Worm (Caenorhabditis elegans) whole organism, mixed stage, embryonic: ENCODE measurements around the gene prx-13.

Source experiments
- M03D4.4 ChIP-seq: sonication (generic microtip); optimal IDR thresholded peaks from 2 replicates; lab custom pipeline; 2017; ENCODE audit warnings: mild to moderate bottlenecking, missing genetic modification characterization, missing compliant biosample characterization
- bed-3 ChIP-seq: fragments of 200-800 bp; sonication (Bioruptor generic); optimal IDR thresholded peaks from 3 replicates; lab custom pipeline; 2018; ENCODE audit warnings: mild to moderate bottlenecking, missing genetic modification characterization, moderate library complexity, missing compliant biosample characterization
- blmp-1 ChIP-seq: fragments of 150-350 bp; optimal IDR thresholded peaks from 2 replicates; lab custom pipeline; 2014; ENCODE audit warnings: missing biosample characterization, missing genetic modification characterization
- ceh-39 ChIP-seq: fragments of 150-350 bp; optimal IDR thresholded peaks from 2 replicates; lab custom pipeline; 2014; ENCODE audit warnings: missing biosample characterization, missing genetic modification characterization
- ceh-43 ChIP-seq: fragments of 200-800 bp; sonication (Bioruptor generic); optimal IDR thresholded peaks from 2 replicates; lab custom pipeline; 2018; ENCODE audit warnings: mild to moderate bottlenecking, missing genetic modification characterization, moderate library complexity, missing compliant biosample characterization
- ceh-83 ChIP-seq: fragments of 200-800 bp; sonication (Bioruptor generic); optimal IDR thresholded peaks from 2 replicates; lab custom pipeline; 2018; ENCODE audit warnings: mild to moderate bottlenecking, missing genetic modification characterization, missing compliant biosample characterization
- cnd-1 ChIP-seq: fragments of 200-800 bp; sonication (Bioruptor generic); optimal IDR thresholded peaks from 2 replicates; lab custom pipeline; 2018; ENCODE audit warnings: mild to moderate bottlenecking, missing genetic modification characterization, missing compliant biosample characterization
- elt-1 ChIP-seq: sonication (generic microtip); optimal IDR thresholded peaks from 2 replicates; lab custom pipeline; 2017; ENCODE audit warnings: missing genetic modification characterization, mild to moderate bottlenecking, missing compliant biosample characterization, antibody characterized with exemption, moderate library complexity, borderline replicate concordance; ENCODE audit not compliant: insufficient read depth
- elt-3 ChIP-seq: fragments of 150-350 bp; optimal IDR thresholded peaks from 2 replicates; lab custom pipeline; 2014; ENCODE audit warnings: missing biosample characterization, missing genetic modification characterization
- flh-1 ChIP-seq: fragments of 200-800 bp; sonication (Bioruptor generic); optimal IDR thresholded peaks from 2 replicates; lab custom pipeline; 2018; ENCODE audit warnings: mild to moderate bottlenecking, missing genetic modification characterization, moderate library complexity, missing compliant biosample characterization
- ham-2 ChIP-seq: fragments of 200-800 bp; sonication (Bioruptor generic); optimal IDR thresholded peaks from 2 replicates; lab custom pipeline; 2018; ENCODE audit warnings: mild to moderate bottlenecking, missing genetic modification characterization, missing compliant biosample characterization
- hlh-1 ChIP-seq: fragments of 150-350 bp; optimal IDR thresholded peaks from 2 replicates; lab custom pipeline; 2014; ENCODE audit warnings: missing biosample characterization, missing genetic modification reagents, missing genetic modification characterization
- lin-13 ChIP-seq: fragments of 150-350 bp; optimal IDR thresholded peaks from 2 replicates; lab custom pipeline; 2014; ENCODE audit warnings: missing biosample characterization, missing genetic modification characterization
- lin-32 ChIP-seq: fragments of 200-800 bp; sonication (Bioruptor generic); optimal IDR thresholded peaks from 2 replicates; lab custom pipeline; 2018; ENCODE audit warnings: mild to moderate bottlenecking, missing genetic modification characterization, missing compliant biosample characterization
- lsy-2 ChIP-seq: fragments of 150-350 bp; optimal IDR thresholded peaks from 2 replicates; lab custom pipeline; 2014; ENCODE audit warnings: missing biosample characterization, missing genetic modification characterization
- mab-5 ChIP-seq: fragments of 150-350 bp; optimal IDR thresholded peaks from 2 replicates; lab custom pipeline; 2014; ENCODE audit warnings: missing biosample characterization, missing genetic modification characterization
- mep-1 ChIP-seq: fragments of 150-350 bp; optimal IDR thresholded peaks from 2 replicates; lab custom pipeline; 2017; ENCODE audit warnings: missing biosample characterization, missing genetic modification reagents, missing genetic modification characterization, inconsistent platforms
- nhr-12 ChIP-seq: fragments of 150-350 bp; optimal IDR thresholded peaks from 2 replicates; lab custom pipeline; 2014; ENCODE audit warnings: missing biosample characterization, missing genetic modification characterization
- nhr-2 ChIP-seq: fragments of 150-350 bp; optimal IDR thresholded peaks from 2 replicates; lab custom pipeline; 2014; ENCODE audit warnings: missing biosample characterization, missing genetic modification characterization
- nhr-237 ChIP-seq: fragments of 150-350 bp; optimal IDR thresholded peaks from 2 replicates; lab custom pipeline; 2014; ENCODE audit warnings: missing biosample characterization, missing genetic modification characterization
- nhr-28 ChIP-seq: fragments of 150-350 bp; optimal IDR thresholded peaks from 2 replicates; lab custom pipeline; 2014; ENCODE audit warnings: missing biosample characterization, missing genetic modification characterization
- pha-4 ChIP-seq: fragments of 150-350 bp; optimal IDR thresholded peaks from 2 replicates; lab custom pipeline; 2018; ENCODE audit warnings: missing biosample characterization, missing genetic modification reagents, missing genetic modification characterization
- sem-2 ChIP-seq: fragments of 200-800 bp; sonication (Bioruptor generic); optimal IDR thresholded peaks from 2 replicates; lab custom pipeline; 2018; ENCODE audit warnings: mild to moderate bottlenecking, missing genetic modification characterization, missing compliant biosample characterization
- snpc-4 ChIP-seq: fragments of 150-350 bp; optimal IDR thresholded peaks from 2 replicates; lab custom pipeline; 2014; ENCODE audit warnings: missing biosample characterization, missing genetic modification characterization
- sptf-1 ChIP-seq: sonication (generic microtip); optimal IDR thresholded peaks from 2 replicates; lab custom pipeline; 2017; ENCODE audit warnings: mild to moderate bottlenecking, missing genetic modification characterization, moderate library complexity, missing compliant biosample characterization
- unc-120 ChIP-seq: sonication (generic microtip); optimal IDR thresholded peaks from 2 replicates; lab custom pipeline; 2017; ENCODE audit warnings: missing genetic modification characterization, missing compliant biosample characterization; ENCODE audit not compliant: poor library complexity, severe bottlenecking
- unc-39 ChIP-seq: fragments of 150-350 bp; optimal IDR thresholded peaks from 2 replicates; lab custom pipeline; 2014; ENCODE audit warnings: missing biosample characterization, missing genetic modification characterization
- unc-62 ChIP-seq: fragments of 150-350 bp; optimal IDR thresholded peaks from 2 replicates; lab custom pipeline; 2014; ENCODE audit warnings: missing biosample characterization, missing genetic modification reagents, missing genetic modification characterization
- ztf-11 ChIP-seq: fragments of 150-350 bp; optimal IDR thresholded peaks from 2 replicates; lab custom pipeline; 2014; ENCODE audit warnings: missing biosample characterization, missing genetic modification characterization

Gene prx-13

ce11 chrII:7245576-7245975 lies 6.2 kb downstream of the prx-13 start, which contains the start of gene skpo-3:
Gene skpo-3 (plus strand): TSS chrII:7245876.
- TF ChIP-seq lin-13 (tag; lab: Kevin White, UChicago): no peak
- TF ChIP-seq pha-4 (tag; lab: Kevin White, UChicago): no peak
- TF ChIP-seq sptf-1 (tag; lab: Kevin White, UChicago): no peak
- no peak for TF ChIP-seq unc-62 (GFP tag; lab: Kevin White, UChicago)
- TF ChIP-seq nhr-28 (tag; lab: Kevin White, UChicago): no peak
- TF ChIP-seq lsy-2 (tag; lab: Kevin White, UChicago): no peak
- no peak for TF ChIP-seq blmp-1 (tag; lab: Kevin White, UChicago)
- TF ChIP-seq ceh-83 (GFP tag; lab: Kevin White, UChicago): no peak
- TF ChIP-seq elt-3: no peak
- no peak for TF ChIP-seq sem-2 (GFP tag; lab: Kevin White, UChicago)
- TF ChIP-seq elt-1 (tag; lab: Kevin White, UChicago): no peak

- TF ChIP-seq sptf-1 (tag; lab: Kevin White, UChicago): no peak
- no peak for TF ChIP-seq lin-32 (GFP tag; lab: Kevin White, UChicago)
Measured at ce11 chrII:7242754-7243153, 9.1 kb downstream of the prx-13 start.

- no peak for TF ChIP-seq nhr-237 (tag; lab: Kevin White, UChicago)
- no peak for TF ChIP-seq cnd-1 (tag; lab: Kevin White, UChicago)
- TF ChIP-seq, all 35 proteins: peak for 0
Measured at ce11 chrII:7239705-7240104, 12.1 kb downstream of the prx-13 start.

- TF ChIP-seq nhr-2 (no peak), mab-5 (no peak), bed-3 (GFP tag; lab: Kevin White, UChicago) (no peak), nhr-28 (tag; lab: Kevin White, UChicago) (no peak), ceh-43 (no peak), ztf-11 (no peak), flh-1 (GFP tag; lab: Kevin White, UChicago) (no peak), unc-39 (tag; lab: Kevin White, UChicago) (no peak), blmp-1 (tag; lab: Kevin White, UChicago) (no peak), lin-32 (GFP tag; lab: Kevin White, UChicago) (no peak), hlh-1 (tag; lab: Kevin White, UChicago) (no peak), ceh-39 (tag; lab: Kevin White, UChicago) (no peak), cnd-1 (tag; lab: Kevin White, UChicago) (no peak)
Measured at ce11 chrII:7238791-7239190, 13.0 kb downstream of the prx-13 start.

- TF ChIP-seq ceh-39 (tag; lab: Kevin White, UChicago) (no peak), sem-2 (GFP tag; lab: Kevin White, UChicago) (no peak), snpc-4 (tag; lab: Kevin White, UChicago) (no peak), M03D4.4 (tag; lab: Kevin White, UChicago) (no peak), flh-1 (GFP tag; lab: Kevin White, UChicago) (no peak), mep-1 (tag; lab: Kevin White, UChicago) (no peak), nhr-12 (tag; lab: Kevin White, UChicago) (no peak)
Measured at ce11 chrII:7238248-7238647, 13.6 kb downstream of the prx-13 start, which contains the start of gene aqp-1. Gene aqp-1 (minus strand): TSS chrII:7238349.

- TF ChIP-seq flh-1 (GFP tag; lab: Kevin White, UChicago) (no peak), hlh-1 (tag; lab: Kevin White, UChicago) (no peak), cnd-1 (tag; lab: Kevin White, UChicago) (no peak), ham-2 (GFP tag; lab: Kevin White, UChicago) (no peak), ztf-11 (no peak), unc-62 (GFP tag; lab: Kevin White, UChicago) (no peak), unc-120 (no peak), pha-4 (tag; lab: Kevin White, UChicago) (no peak), mab-5 (no peak), nhr-28 (tag; lab: Kevin White, UChicago) (no peak), sem-2 (GFP tag; lab: Kevin White, UChicago) (no peak), elt-1 (tag; lab: Kevin White, UChicago) (no peak)
Measured at ce11 chrII:7236937-7237336, 14.9 kb downstream of the prx-13 start.
